Worm (Caenorhabditis elegans) whole organism, early embryonic: ENCODE results near the gene srsx-1.

Experiments used
- B0310.2 ChIP-seq: sonication (generic microtip); optimal IDR thresholded peaks from 2 replicates; lab custom pipeline; 2016; ENCODE audit warnings: mild to moderate bottlenecking, missing genetic modification characterization, missing compliant biosample characterization
- F13C5.2 ChIP-seq: sonication (generic microtip); optimal IDR thresholded peaks from 2 replicates; lab custom pipeline; 2017; ENCODE audit warnings: mild to moderate bottlenecking, missing genetic modification characterization, inconsistent platforms, missing compliant biosample characterization
- aly-1 ChIP-seq: sonication (generic microtip); optimal IDR thresholded peaks from 2 replicates; lab custom pipeline; 2016; ENCODE audit warnings: missing genetic modification characterization, missing compliant biosample characterization
- ama-1 ChIP-seq: fragments of 150-350 bp; optimal IDR thresholded peaks from 2 replicates; lab custom pipeline; 2014
- ceh-13 ChIP-seq: fragments of 200-800 bp; sonication (Bioruptor generic); optimal IDR thresholded peaks from 2 replicates; lab custom pipeline; 2018; ENCODE audit warnings: mild to moderate bottlenecking, missing genetic modification characterization, missing compliant biosample characterization
- ceh-36 ChIP-seq: sonication (generic microtip); optimal IDR thresholded peaks from 2 replicates; lab custom pipeline; 2016; ENCODE audit warnings: missing genetic modification characterization, inconsistent platforms, missing compliant biosample characterization
- ets-7 ChIP-seq: sonication (generic microtip); optimal IDR thresholded peaks from 2 replicates; lab custom pipeline; 2016; ENCODE audit warnings: missing genotype, missing genetic modification characterization, missing compliant biosample characterization
- flt-1 ChIP-seq: fragments of 200-800 bp; sonication (Bioruptor generic); IDR thresholded peaks from 2 replicates; pipeline ENCODE4 v1.3.6; 2022; ENCODE audit warnings: missing genetic modification characterization, missing compliant biosample characterization
- hmbx-1 ChIP-seq: sonication (generic microtip); optimal IDR thresholded peaks from 2 replicates; lab custom pipeline; 2016; ENCODE audit warnings: mild to moderate bottlenecking, missing genetic modification characterization, missing compliant biosample characterization
- hmg-4 ChIP-seq: fragments of 200-800 bp; sonication (Bioruptor generic); optimal IDR thresholded peaks from 2 replicates; lab custom pipeline; 2018; ENCODE audit warnings: mild to moderate bottlenecking, missing genetic modification characterization, missing compliant biosample characterization
- hnd-1 ChIP-seq: sonication (generic microtip); optimal IDR thresholded peaks from 2 replicates; lab custom pipeline; 2016; ENCODE audit warnings: missing genetic modification characterization, missing compliant biosample characterization
- pes-1 ChIP-seq: fragments of 200-800 bp; sonication (Bioruptor generic); IDR thresholded peaks from 2 replicates; pipeline ENCODE4 v1.3.6; 2022; ENCODE audit warnings: missing genetic modification reagents, missing genetic modification characterization, missing compliant biosample characterization
- scrt-1 ChIP-seq: fragments of 200-800 bp; sonication (Bioruptor generic); IDR thresholded peaks from 2 replicates; pipeline ENCODE4 v1.3.6; 2022; ENCODE audit warnings: missing genetic modification characterization, missing compliant biosample characterization
- sea-1 ChIP-seq: fragments of 200-800 bp; sonication (Bioruptor generic); conservative IDR thresholded peaks from 2 replicates; pipeline ENCODE4 v1.3.6; 2022; ENCODE audit warnings: missing genetic modification characterization, missing compliant biosample characterization
- tbx-11 ChIP-seq: fragments of 200-800 bp; sonication (Bioruptor generic); IDR thresholded peaks from 2 replicates; pipeline ENCODE4 v1.3.6; 2022; ENCODE audit warnings: missing genetic modification characterization, missing compliant biosample characterization
- tbx-37 ChIP-seq: fragments of 200-800 bp; sonication (Bioruptor generic); conservative IDR thresholded peaks from 2 replicates; pipeline ENCODE4 v1.3.6; 2022; ENCODE audit warnings: missing genetic modification reagents, missing genetic modification characterization, missing compliant biosample characterization
- tra-4 ChIP-seq: sonication (generic microtip); optimal IDR thresholded peaks from 2 replicates; lab custom pipeline; 2017; ENCODE audit warnings: missing genetic modification characterization, missing compliant biosample characterization

The srsx-1 gene

ce11 chrV:17182045-17182444 is 4.2 kb upstream of the srsx-1 start, which contains the start of gene srh-159:
Gene srh-159, plus strand, starts transcription at chrV:17182345.
- TF ChIP-seq sea-1 (GFP tag; lab: Robert Waterston, UW) (no peak), tbx-37 (GFP tag; lab: Robert Waterston, UW) (no peak), hnd-1 (tag; lab: Kevin White, UChicago) (no peak), B0310.2 (tag; lab: Kevin White, UChicago) (no peak), pes-1 (GFP tag; lab: Robert Waterston, UW) (no peak), ceh-13 (GFP tag; lab: Kevin White, UChicago) (no peak), tbx-11 (GFP tag; lab: Robert Waterston, UW) (no peak), aly-1 (no peak), ets-7 (tag; lab: Kevin White, UChicago) (no peak), tra-4 (tag; lab: Kevin White, UChicago) (no peak), scrt-1 (GFP tag; lab: Robert Waterston, UW) (no peak), F13C5.2 (no peak)

ce11 chrV:17178457-17178856 is 590 bp upstream of the srsx-1 start, which contains the start of gene srh-174:
Gene srh-174, plus strand, starts transcription at chrV:17178757.
- TF ChIP-seq hmbx-1 (tag; lab: Kevin White, UChicago) (no peak), scrt-1 (GFP tag; lab: Robert Waterston, UW) (no peak), tbx-11 (GFP tag; lab: Robert Waterston, UW) (no peak)

DNA sequence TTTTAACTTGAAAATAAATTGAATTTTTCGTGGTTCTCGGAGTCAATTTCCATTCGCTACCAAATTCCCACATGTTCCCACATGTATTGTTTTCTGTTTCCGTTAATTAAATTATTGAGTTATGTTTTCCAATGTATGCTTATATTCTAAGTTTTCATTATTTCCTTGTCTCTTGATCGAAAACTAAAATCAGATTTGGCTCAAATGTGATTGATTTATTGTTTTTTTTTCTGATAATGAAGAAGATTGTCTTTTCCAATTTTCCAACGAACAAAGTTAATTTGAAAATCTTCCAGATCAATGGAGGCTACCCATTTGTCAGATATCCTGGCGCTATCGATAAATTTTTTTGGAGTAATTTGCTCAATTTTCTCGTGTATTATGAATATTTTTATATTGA is 4.1 kb downstream of the srsx-1 start, which contains the start of gene srbc-25:
TSS of gene srbc-25 (plus strand) at position 301 of the 400 bp plus-strand sequence.
- TF ChIP-seq tbx-11 (GFP tag; lab: Robert Waterston, UW): no peak
- no peak for TF ChIP-seq scrt-1 (GFP tag; lab: Robert Waterston, UW)
- no peak for TF ChIP-seq sea-1 (GFP tag; lab: Robert Waterston, UW)
- TF ChIP-seq ama-1 (lab: Kevin White, UChicago): no peak
- no peak for TF ChIP-seq pes-1 (GFP tag; lab: Robert Waterston, UW)
- no peak for TF ChIP-seq hnd-1 (tag; lab: Kevin White, UChicago)
- no peak for TF ChIP-seq B0310.2 (tag; lab: Kevin White, UChicago)
- no peak for TF ChIP-seq ets-7 (tag; lab: Kevin White, UChicago)
- no peak for TF ChIP-seq hmg-4 (GFP tag; lab: Kevin White, UChicago)
- TF ChIP-seq F13C5.2: no peak
- no peak for TF ChIP-seq tbx-37 (GFP tag; lab: Robert Waterston, UW)
- no peak for TF ChIP-seq aly-1
- TF ChIP-seq flt-1 (GFP tag; lab: Robert Waterston, UW): no peak
- TF ChIP-seq tra-4 (tag; lab: Kevin White, UChicago): no peak
- no peak for TF ChIP-seq ceh-13 (GFP tag; lab: Kevin White, UChicago)
- TF ChIP-seq ceh-36 (tag; lab: Kevin White, UChicago): no peak
- TF ChIP-seq hmbx-1 (tag; lab: Kevin White, UChicago): no peak

- TF ChIP-seq tbx-37 (GFP tag; lab: Robert Waterston, UW) (no peak), tra-4 (tag; lab: Kevin White, UChicago) (no peak), ama-1 (lab: Kevin White, UChicago) (no peak), flt-1 (GFP tag; lab: Robert Waterston, UW) (no peak), ets-7 (tag; lab: Kevin White, UChicago) (no peak), B0310.2 (tag; lab: Kevin White, UChicago) (no peak), scrt-1 (GFP tag; lab: Robert Waterston, UW) (no peak), sea-1 (GFP tag; lab: Robert Waterston, UW) (no peak), hnd-1 (tag; lab: Kevin White, UChicago) (no peak), F13C5.2 (no peak), ceh-36 (tag; lab: Kevin White, UChicago) (no peak), hmg-4 (GFP tag; lab: Kevin White, UChicago) (no peak)
These were observed 6.3 kb downstream of the srsx-1 start, which contains the start of gene srbc-26 for ce11 chrV:17171551-17171950. Gene srbc-26, plus strand, starts transcription at chrV:17171851.

ce11 chrV:17170822-17171221 is 7.0 kb downstream of the srsx-1 start, which contains the start of gene srw-51:
Gene srw-51, minus strand, starts transcription at chrV:17170922.
- TF ChIP-seq ama-1 (lab: Kevin White, UChicago) (no peak), sea-1 (GFP tag; lab: Robert Waterston, UW) (no peak), tbx-11 (GFP tag; lab: Robert Waterston, UW) (no peak), hnd-1 (tag; lab: Kevin White, UChicago) (no peak), ceh-36 (tag; lab: Kevin White, UChicago) (no peak), F13C5.2 (no peak)

- no peak for TF ChIP-seq tra-4 (tag; lab: Kevin White, UChicago)
- no peak for TF ChIP-seq tbx-37 (GFP tag; lab: Robert Waterston, UW)
- no peak for TF ChIP-seq ceh-36 (tag; lab: Kevin White, UChicago)
- TF ChIP-seq B0310.2 (tag; lab: Kevin White, UChicago): no peak
- TF ChIP-seq ama-1 (lab: Kevin White, UChicago): no peak
- TF ChIP-seq hnd-1 (tag; lab: Kevin White, UChicago): no peak
- no peak for TF ChIP-seq pes-1 (GFP tag; lab: Robert Waterston, UW)
- TF ChIP-seq sea-1 (GFP tag; lab: Robert Waterston, UW): no peak
- TF ChIP-seq tbx-11 (GFP tag; lab: Robert Waterston, UW): no peak
- TF ChIP-seq flt-1 (GFP tag; lab: Robert Waterston, UW): no peak
- TF ChIP-seq F13C5.2: no peak
- no peak for TF ChIP-seq hmbx-1 (tag; lab: Kevin White, UChicago)
- TF ChIP-seq scrt-1 (GFP tag; lab: Robert Waterston, UW): no peak
- TF ChIP-seq hmg-4 (GFP tag; lab: Kevin White, UChicago): no peak
- TF ChIP-seq ceh-13 (GFP tag; lab: Kevin White, UChicago): no peak
- TF ChIP-seq ets-7 (tag; lab: Kevin White, UChicago): no peak
- no peak for TF ChIP-seq aly-1
These were observed 10.4 kb downstream of the srsx-1 start, which contains the start of gene srz-66 for ce11 chrV:17167457-17167856. Gene srz-66, minus strand, starts transcription at chrV:17167557.

DNA sequence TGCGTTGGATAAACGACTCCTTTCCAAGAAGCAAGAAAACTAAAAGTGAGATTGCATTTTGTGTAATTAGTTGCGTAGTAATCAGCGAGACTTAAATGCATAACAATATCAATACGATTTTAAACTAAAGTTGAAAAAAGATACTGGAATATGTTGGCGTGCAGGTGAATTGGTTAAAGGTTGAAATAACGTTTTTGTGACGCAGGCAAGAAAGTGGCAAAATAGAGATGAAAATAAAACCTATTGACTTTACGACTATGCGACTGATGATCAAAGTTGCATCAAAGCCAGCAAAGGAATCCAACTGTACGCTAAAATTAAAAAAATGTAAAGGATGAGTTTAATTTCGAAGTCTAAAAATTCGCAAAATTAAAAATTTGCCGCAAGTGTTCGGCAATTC is 12.5 kb downstream of the srsx-1 start, which contains the start of gene srh-102:
TSS of gene srh-102 (minus strand) at position 101 of the 400 bp plus-strand sequence.
- no peak for TF ChIP-seq tbx-11 (GFP tag; lab: Robert Waterston, UW)
- no peak for TF ChIP-seq ceh-13 (GFP tag; lab: Kevin White, UChicago)
- no peak for TF ChIP-seq tra-4 (tag; lab: Kevin White, UChicago)
- no peak for TF ChIP-seq ets-7 (tag; lab: Kevin White, UChicago)
- TF ChIP-seq hmbx-1 (tag; lab: Kevin White, UChicago): no peak
- TF ChIP-seq ceh-36 (tag; lab: Kevin White, UChicago): no peak
- TF ChIP-seq flt-1 (GFP tag; lab: Robert Waterston, UW): no peak
- no peak for TF ChIP-seq F13C5.2
- no peak for TF ChIP-seq tbx-37 (GFP tag; lab: Robert Waterston, UW)
